Worm (Caenorhabditis elegans): ENCODE results near the gene F58A3.4.

F58A3.4 gene

DNA sequence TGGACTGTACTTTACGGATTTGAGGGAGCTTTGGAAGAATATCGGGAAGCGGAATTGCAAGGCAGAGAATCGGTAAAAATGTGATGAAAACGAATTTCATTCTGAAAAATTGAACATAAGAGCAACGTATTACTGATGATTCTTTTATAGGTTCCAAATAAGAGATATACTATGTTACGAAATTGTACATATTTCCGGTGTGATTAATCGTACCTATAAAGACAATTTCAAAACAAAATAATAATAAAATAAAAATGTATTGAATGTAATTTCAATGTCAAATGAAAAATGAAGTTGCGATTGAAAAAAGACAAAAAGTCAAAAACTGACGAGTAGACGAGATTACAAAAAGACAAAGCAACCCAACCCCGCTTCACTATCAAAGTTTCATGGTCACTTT lies 1.5 kb downstream of the F58A3.4 start, which contains the start of gene ttr-31:
ttr-31 (minus strand) TSS at position 101 of the 400 bp plus-strand sequence.
- TF ChIP-seq snpc-4 (GFP tag; optimal IDR thresholded peaks at IDR 0.05) (no peak), snpc-4 (tag; optimal IDR thresholded peaks at IDR 0.05) (no peak), ama-1 (optimal IDR thresholded peaks at IDR 0.05) (no peak), ama-1 (GFP tag; optimal IDR thresholded peaks at IDR 0.05) (no peak), F22D6.2 (tag; optimal IDR thresholded peaks at IDR 0.05) (no peak), xnd-1 (tag; optimal IDR thresholded peaks at IDR 0.05) (no peak), F57A8.1 (GFP tag; optimal IDR thresholded peaks at IDR 0.05) (no peak), Y67H2A.10 (GFP tag; conservative IDR thresholded peaks at IDR 0.05) (no peak), madf-6 (GFP tag; IDR thresholded peaks at IDR 0.05) (no peak), cebp-2 (GFP tag; IDR thresholded peaks at IDR 0.05) (no peak), ceh-27 (GFP tag; optimal IDR thresholded peaks at IDR 0.05) (no peak), somi-1 (GFP tag; optimal IDR thresholded peaks at IDR 0.05) (no peak), lag-1 (GFP tag; IDR thresholded peaks at IDR 0.05) (no peak), dpff-1 (tag; optimal IDR thresholded peaks at IDR 0.05) (no peak), snpc-1.3 (tag; optimal IDR thresholded peaks at IDR 0.05; ENCODE audit: insufficient read depth) (no peak)

ce11 chrX:11008052-11008451 lies 2.4 kb downstream of the F58A3.4 start, which contains the start of gene del-5:
Gene del-5 (minus strand): TSS chrX:11008181.
- TF ChIP-seq ets-4 (GFP tag; optimal IDR thresholded peaks at IDR 0.05), result peak; percentile 73
- no peak for TF ChIP-seq atf-7 (tag; optimal IDR thresholded peaks at IDR 0.05)
- peak; percentile 14 for TF ChIP-seq unc-62 (GFP tag; optimal IDR thresholded peaks at IDR 0.05)
- TF ChIP-seq nhr-80 (tag; optimal IDR thresholded peaks at IDR 0.05), result peak; percentile 58

ce11 chrX:11007393-11007792 lies 3.1 kb downstream of the F58A3.4 start:
- TF ChIP-seq rpc-1 (optimal IDR thresholded peaks at IDR 0.05), result no peak
- no peak for TF ChIP-seq rpc-1 (tag; optimal IDR thresholded peaks at IDR 0.05)
- TF ChIP-seq nhr-80 (tag; optimal IDR thresholded peaks at IDR 0.05), result peak; percentile 42
- no peak for TF ChIP-seq F39B2.1 (GFP tag; IDR thresholded peaks at IDR 0.05)

ce11 chrX:11003701-11004100 lies 6.8 kb downstream of the F58A3.4 start:
- no peak for TF ChIP-seq attf-3 (GFP tag; conservative IDR thresholded peaks at IDR 0.05)
- TF ChIP-seq chd-7 (tag; optimal IDR thresholded peaks at IDR 0.05), result no peak
- TF ChIP-seq ztf-25 (GFP tag; IDR thresholded peaks at IDR 0.05), result no peak
- no peak for TF ChIP-seq hrde-1 (tag; optimal IDR thresholded peaks at IDR 0.05; ENCODE audit: borderline replicate concordance)
- TF ChIP-seq snpc-4 (GFP tag; optimal IDR thresholded peaks at IDR 0.05), result no peak
- TF ChIP-seq snpc-4 (tag; optimal IDR thresholded peaks at IDR 0.05), result no peak

DNA sequence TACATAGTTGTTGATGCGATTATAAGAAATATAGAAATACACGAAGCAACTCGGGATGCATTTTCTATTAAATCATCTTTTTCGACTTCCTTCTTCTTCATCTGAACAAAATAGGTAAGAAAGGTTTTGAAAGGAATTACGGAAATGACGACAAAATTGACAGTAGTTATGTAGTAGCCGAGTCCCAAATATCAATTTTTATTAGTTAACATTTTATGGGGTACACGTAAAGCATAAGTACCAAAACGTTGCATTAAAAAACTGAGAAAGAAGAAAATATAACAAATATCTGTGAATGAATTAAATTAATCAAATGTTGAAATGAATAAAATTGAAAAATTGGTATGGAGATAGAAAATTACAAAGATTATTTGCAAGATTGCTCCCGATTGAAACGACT lies 8.7 kb downstream of the F58A3.4 start, which contains the start of gene col-177:
col-177 (minus strand) TSS at position 101 of the 400 bp plus-strand sequence.
- TF ChIP-seq unc-62 (GFP tag; optimal IDR thresholded peaks at IDR 0.05) (no peak), lin-54 (GFP tag; optimal IDR thresholded peaks at IDR 0.05) (no peak), F23B12.7 (tag; optimal IDR thresholded peaks at IDR 0.05; ENCODE audit: insufficient read depth) (no peak), zim-3 (tag; optimal IDR thresholded peaks at IDR 0.05) (no peak), die-1 (tag; optimal IDR thresholded peaks at IDR 0.05) (no peak), madf-3 (GFP tag; IDR thresholded peaks at IDR 0.05) (no peak), T26A5.8 (tag; optimal IDR thresholded peaks at IDR 0.05) (no peak)

DNA sequence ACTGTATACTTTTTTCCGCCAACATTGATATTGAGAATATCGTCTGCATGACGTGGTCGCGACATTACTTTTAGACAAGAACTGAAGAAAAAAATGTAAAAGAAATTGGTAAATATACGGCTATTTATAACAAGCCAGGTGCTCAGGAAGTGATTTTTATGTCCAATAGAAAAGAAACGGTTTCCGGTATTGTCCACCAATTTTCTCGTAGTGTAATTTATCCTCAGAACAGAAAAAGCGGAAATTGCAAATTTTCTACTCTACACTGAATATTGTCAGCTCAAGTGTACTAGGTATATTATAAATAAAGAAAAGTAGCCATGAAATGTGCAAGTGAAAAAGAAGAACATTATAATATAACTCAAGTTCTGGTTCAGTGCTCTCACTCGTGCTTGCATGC lies 11.3 kb downstream of the F58A3.4 start, which contains the start of gene F59F3.6:
F59F3.6 (minus strand) TSS at position 101 of the 400 bp plus-strand sequence.
- TF ChIP-seq F57A8.1 (GFP tag; optimal IDR thresholded peaks at IDR 0.05) (no peak), unc-130 (GFP tag; optimal IDR thresholded peaks at IDR 0.05) (no peak), egl-44 (GFP tag; IDR thresholded peaks at IDR 0.05) (no peak), ama-1 (optimal IDR thresholded peaks at IDR 0.05) (no peak), ama-1 (GFP tag; optimal IDR thresholded peaks at IDR 0.05) (no peak), sea-2 (GFP tag; IDR thresholded peaks at IDR 0.05) (no peak), let-607 (tag; optimal IDR thresholded peaks at IDR 0.05) (no peak)

Measured in whole organism, young adult.